Worm (Caenorhabditis elegans) whole organism, midembryonic: ENCODE results near the gene chil-27.

Experiments used
- T22C8.4 ChIP-seq: fragments of 200-800 bp; sonication (Bioruptor generic); IDR thresholded peaks from 2 replicates; pipeline ENCODE4 v1.3.6; 2022; ENCODE audit warnings: missing genetic modification characterization, missing compliant biosample characterization
- cog-1 ChIP-seq: sonication (generic microtip); optimal IDR thresholded peaks from 2 replicates; lab custom pipeline; 2016; ENCODE audit warnings: missing genetic modification characterization, missing compliant biosample characterization
- flt-1 ChIP-seq: fragments of 200-800 bp; sonication (Bioruptor generic); IDR thresholded peaks from 2 replicates; pipeline ENCODE4 v1.3.6; 2022; ENCODE audit warnings: missing genetic modification characterization, missing compliant biosample characterization
- klf-2 ChIP-seq: fragments of 200-800 bp; sonication (Bioruptor generic); conservative IDR thresholded peaks from 2 replicates; pipeline ENCODE4 v1.3.6; 2022; ENCODE audit warnings: missing genetic modification reagents, missing genetic modification characterization, missing compliant biosample characterization
- med-1 ChIP-seq: sonication (generic microtip); optimal IDR thresholded peaks from 2 replicates; lab custom pipeline; 2017; ENCODE audit warnings: missing genetic modification characterization, mild to moderate bottlenecking, missing compliant biosample characterization, antibody characterized with exemption, missing genetic modification reagents; ENCODE audit not compliant: insufficient read depth
- ref-1 ChIP-seq: fragments of 200-800 bp; sonication (Bioruptor generic); conservative IDR thresholded peaks from 2 replicates; pipeline ENCODE4 v1.3.6; 2022; ENCODE audit warnings: missing genetic modification reagents, missing genetic modification characterization, missing compliant biosample characterization
- tab-1 ChIP-seq: fragments of 200-800 bp; sonication (Bioruptor generic); IDR thresholded peaks from 2 replicates; pipeline ENCODE4 v1.3.6; 2022; ENCODE audit warnings: missing genetic modification characterization, missing compliant biosample characterization
- ztf-23 ChIP-seq: fragments of 200-800 bp; sonication (Bioruptor generic); IDR thresholded peaks from 2 replicates; pipeline ENCODE4 v1.3.6; 2022; ENCODE audit warnings: missing genetic modification reagents, missing genetic modification characterization, missing compliant biosample characterization
- ztf-29 ChIP-seq: fragments of 200-800 bp; sonication (Bioruptor generic); IDR thresholded peaks from 2 replicates; pipeline ENCODE4 v1.3.6; 2022; ENCODE audit warnings: missing genetic modification reagents, missing genetic modification characterization, missing compliant biosample characterization

The chil-27 gene

ce11 chrII:9518781-9519180, 41.1 kb downstream of the chil-27 start, which contains the start of the genes sfxn-1.1 and AH6.3:
sfxn-1.1 (minus strand) TSS chrII:9518881.
AH6.3 (plus strand) TSS chrII:9519055.
- no peak for TF ChIP-seq flt-1
- no peak for TF ChIP-seq ztf-29 (GFP tag; lab: Robert Waterston, UW)
- TF ChIP-seq T22C8.4 = no peak
- TF ChIP-seq tab-1 = no peak
- TF ChIP-seq med-1 (GFP tag; lab: Kevin White, UChicago) = no peak
- no peak for TF ChIP-seq ztf-23 (GFP tag; lab: Robert Waterston, UW)
- TF ChIP-seq klf-2 (GFP tag; lab: Robert Waterston, UW) = no peak
- TF ChIP-seq cog-1 (tag; lab: Kevin White, UChicago) = no peak
- TF ChIP-seq ref-1 (GFP tag; lab: Robert Waterston, UW) = no peak

- TF ChIP-seq tab-1 = no peak
- no peak for TF ChIP-seq klf-2 (GFP tag; lab: Robert Waterston, UW)
- TF ChIP-seq cog-1 (tag; lab: Kevin White, UChicago) = no peak
- TF ChIP-seq ztf-23 (GFP tag; lab: Robert Waterston, UW) = no peak
- no peak for TF ChIP-seq flt-1
- no peak for TF ChIP-seq ref-1 (GFP tag; lab: Robert Waterston, UW)
- no peak for TF ChIP-seq med-1 (GFP tag; lab: Kevin White, UChicago)
- no peak for TF ChIP-seq T22C8.4
- no peak for TF ChIP-seq ztf-29 (GFP tag; lab: Robert Waterston, UW)
Measured at ce11 chrII:9521570-9521969, 43.9 kb downstream of the chil-27 start, which contains the start of gene sra-1. sra-1 (minus strand) TSS chrII:9521670.

- TF ChIP-seq ztf-23 (GFP tag; lab: Robert Waterston, UW) (no peak), klf-2 (GFP tag; lab: Robert Waterston, UW) (no peak), ref-1 (GFP tag; lab: Robert Waterston, UW) (no peak), ztf-29 (GFP tag; lab: Robert Waterston, UW) (no peak), tab-1 (no peak), med-1 (GFP tag; lab: Kevin White, UChicago) (no peak), flt-1 (no peak), cog-1 (tag; lab: Kevin White, UChicago) (no peak), T22C8.4 (no peak)
Measured at ce11 chrII:9522986-9523385, 45.3 kb downstream of the chil-27 start, which contains the start of gene AH6.17. AH6.17 (plus strand) TSS chrII:9523170.

ce11 chrII:9523539-9524224, 46.0 kb downstream of the chil-27 start, which contains the start of gene mex-6:
mex-6 (plus strand) TSS chrII:9524174.
- no peak for TF ChIP-seq tab-1

- TF ChIP-seq ztf-23 (GFP tag; lab: Robert Waterston, UW) = no peak
- no peak for TF ChIP-seq ref-1 (GFP tag; lab: Robert Waterston, UW)
- TF ChIP-seq med-1 (GFP tag; lab: Kevin White, UChicago) = no peak
- no peak for TF ChIP-seq ztf-29 (GFP tag; lab: Robert Waterston, UW)
- no peak for TF ChIP-seq klf-2 (GFP tag; lab: Robert Waterston, UW)
- no peak for TF ChIP-seq tab-1
- TF ChIP-seq T22C8.4 = no peak
- TF ChIP-seq flt-1 = no peak
- no peak for TF ChIP-seq cog-1 (tag; lab: Kevin White, UChicago)
Measured at ce11 chrII:9528480-9528879, 50.8 kb downstream of the chil-27 start, which contains the start of gene sra-2. sra-2 (plus strand) TSS chrII:9528780.
